Fruit fly (Drosophila melanogaster): Measurements from ENCODE around the gene hmw.
A peak's percentile ranks its signal among the peaks of the same experiment; 100 is the strongest.

The hmw gene

dm6 chr3R:18398460-18398901, 36.7 kb downstream of the hmw start:
- TF ChIP-seq Hr78 (GFP tag; optimal IDR thresholded peaks at IDR 0.05) (no peak), pan (optimal IDR thresholded peaks at IDR 0.05) (no peak), HLH106 (tag; optimal IDR thresholded peaks at IDR 0.05) (no peak), foxo (GFP tag; optimal IDR thresholded peaks at IDR 0.05) (no peak), Hnf4 (GFP tag; optimal IDR thresholded peaks at IDR 0.05) (peak; percentile 53), Hr83 (GFP tag; optimal IDR thresholded peaks at IDR 0.05; ENCODE audit: poor library complexity, severe bottlenecking) (peak; percentile 76), Myc (optimal IDR thresholded peaks at IDR 0.05) (peak; percentile 17), dl (GFP tag; optimal IDR thresholded peaks at IDR 0.05; ENCODE audit: insufficient read depth in 1 of 2, partially characterized antibody in 2 of 2) (peak; percentile 11 to 51), usp (GFP tag; optimal IDR thresholded peaks at IDR 0.05) (no peak), CG9705 (GFP tag; optimal IDR thresholded peaks at IDR 0.05) (no peak), Dfd (GFP tag; optimal IDR thresholded peaks at IDR 0.05) (no peak), brk (GFP tag; optimal IDR thresholded peaks at IDR 0.05) (no peak), Vsx2 (GFP tag; optimal IDR thresholded peaks at IDR 0.05; ENCODE audit: partially characterized antibody) (peak; percentile 83), jim (GFP tag; optimal IDR thresholded peaks at IDR 0.05) (no peak), Dif (GFP tag; optimal IDR thresholded peaks at IDR 0.05; ENCODE audit: partially characterized antibody) (peak; percentile 79)

dm6 chr3R:18398954-18399697, 37.3 kb downstream of the hmw start, which contains the start of gene Vha100-2:
Gene Vha100-2 (minus strand): TSS chr3R:18399169.
- TF ChIP-seq CG9705 (GFP tag; optimal IDR thresholded peaks at IDR 0.05): no peak
- peak; percentile 28 for TF ChIP-seq Jra (GFP tag; optimal IDR thresholded peaks at IDR 0.05)
- no peak for TF ChIP-seq GATAd (GFP tag; optimal IDR thresholded peaks at IDR 0.05)
- peak; percentile 55 for TF ChIP-seq woc (GFP tag; optimal IDR thresholded peaks at IDR 0.05)
- peak in 1 of 2 experiments; percentile 71 for TF ChIP-seq dl (GFP tag; optimal IDR thresholded peaks at IDR 0.05; ENCODE audit: insufficient read depth in 1 of 2, partially characterized antibody in 2 of 2)
- no peak for TF ChIP-seq pan (optimal IDR thresholded peaks at IDR 0.05)
- TF ChIP-seq Vsx2 (GFP tag; optimal IDR thresholded peaks at IDR 0.05; ENCODE audit: partially characterized antibody): peak; percentile 90
- peak; percentile 84 for TF ChIP-seq Hr83 (GFP tag; optimal IDR thresholded peaks at IDR 0.05; ENCODE audit: poor library complexity, severe bottlenecking)
- peak; percentile 77 for TF ChIP-seq Dif (GFP tag; optimal IDR thresholded peaks at IDR 0.05; ENCODE audit: partially characterized antibody)
- TF ChIP-seq Myc (optimal IDR thresholded peaks at IDR 0.05): peak; percentile 35
- TF ChIP-seq foxo (GFP tag; optimal IDR thresholded peaks at IDR 0.05): peak in 1 of 2 experiments; percentile 27
- no peak for TF ChIP-seq Rel (GFP tag; optimal IDR thresholded peaks at IDR 0.05)
- TF ChIP-seq Rel (tag; optimal IDR thresholded peaks at IDR 0.05): peak; percentile 28
- TF ChIP-seq brk (GFP tag; optimal IDR thresholded peaks at IDR 0.05): peak; percentile 63
- TF ChIP-seq fru (GFP tag; optimal IDR thresholded peaks at IDR 0.05): no peak
- peak; percentile 35 for TF ChIP-seq sv (GFP tag; optimal IDR thresholded peaks at IDR 0.05)
- peak; percentile 23 for TF ChIP-seq Sp1 (GFP tag; optimal IDR thresholded peaks at IDR 0.05)
- peak; percentile 54 for TF ChIP-seq Hnf4 (GFP tag; optimal IDR thresholded peaks at IDR 0.05)

dm6 chr3R:18399698-18400020, 37.9 kb downstream of the hmw start:
- no peak for TF ChIP-seq CG9705 (GFP tag; optimal IDR thresholded peaks at IDR 0.05)
- TF ChIP-seq jim (GFP tag; optimal IDR thresholded peaks at IDR 0.05): no peak
- no peak for TF ChIP-seq Vsx2 (GFP tag; optimal IDR thresholded peaks at IDR 0.05; ENCODE audit: partially characterized antibody)
- no peak for TF ChIP-seq usp (GFP tag; optimal IDR thresholded peaks at IDR 0.05)
- TF ChIP-seq dmrt93B (GFP tag; optimal IDR thresholded peaks at IDR 0.05): no peak
- no peak for TF ChIP-seq Rel (GFP tag; optimal IDR thresholded peaks at IDR 0.05)
- TF ChIP-seq Rel (tag; optimal IDR thresholded peaks at IDR 0.05): peak; percentile 1

- peak; percentile 94 for TF ChIP-seq Jra (GFP tag; optimal IDR thresholded peaks at IDR 0.05)
- TF ChIP-seq dl (GFP tag; optimal IDR thresholded peaks at IDR 0.05; ENCODE audit: insufficient read depth in 1 of 2, partially characterized antibody in 2 of 2): no peak
- TF ChIP-seq psq (GFP tag; optimal IDR thresholded peaks at IDR 0.05): peak; percentile 94
- peak; percentile 95 for TF ChIP-seq rgr (GFP tag; optimal IDR thresholded peaks at IDR 0.05)
- TF ChIP-seq usp (GFP tag; optimal IDR thresholded peaks at IDR 0.05): no peak
- TF ChIP-seq CG9705 (GFP tag; optimal IDR thresholded peaks at IDR 0.05): peak; percentile 88
- peak; percentile 98 for TF ChIP-seq Sp1 (GFP tag; optimal IDR thresholded peaks at IDR 0.05)
- no peak for TF ChIP-seq Abd-B (GFP tag; optimal IDR thresholded peaks at IDR 0.05)
- no peak for TF ChIP-seq Mio (GFP tag; optimal IDR thresholded peaks at IDR 0.05)
- TF ChIP-seq h (GFP tag; optimal IDR thresholded peaks at IDR 0.05): peak; percentile 92
- TF ChIP-seq Rel (GFP tag; optimal IDR thresholded peaks at IDR 0.05): peak; percentile 54
- peak; percentile 91 for TF ChIP-seq Rel (tag; optimal IDR thresholded peaks at IDR 0.05)
- no peak for TF ChIP-seq Myc (optimal IDR thresholded peaks at IDR 0.05)
- TF ChIP-seq tai (GFP tag; optimal IDR thresholded peaks at IDR 0.05): no peak
- TF ChIP-seq brk (GFP tag; optimal IDR thresholded peaks at IDR 0.05): peak; percentile 96
- no peak for TF ChIP-seq lola (GFP tag; optimal IDR thresholded peaks at IDR 0.05)
- peak; percentile 89 for TF ChIP-seq dsf (GFP tag; optimal IDR thresholded peaks at IDR 0.05; ENCODE audit: borderline replicate concordance)
- peak; percentile 91 for TF ChIP-seq fru (GFP tag; optimal IDR thresholded peaks at IDR 0.05)
- peak; percentile 78 for TF ChIP-seq CG32264 (GFP tag; optimal IDR thresholded peaks at IDR 0.05)
- peak; percentile 79 for TF ChIP-seq sage (GFP tag; optimal IDR thresholded peaks at IDR 0.05)
- TF ChIP-seq N (GFP tag; optimal IDR thresholded peaks at IDR 0.05): no peak
- peak; percentile 98 for TF ChIP-seq HLH106 (tag; optimal IDR thresholded peaks at IDR 0.05)
- peak; percentile 88 for TF ChIP-seq Dfd (GFP tag; optimal IDR thresholded peaks at IDR 0.05)
- TF ChIP-seq foxo (GFP tag; optimal IDR thresholded peaks at IDR 0.05): peak in 1 of 2 experiments; percentile 98
- TF ChIP-seq sv (GFP tag; optimal IDR thresholded peaks at IDR 0.05): peak; percentile 92
- peak; percentile 93 for TF ChIP-seq Hr83 (GFP tag; optimal IDR thresholded peaks at IDR 0.05; ENCODE audit: poor library complexity, severe bottlenecking)
- TF ChIP-seq CrebA (GFP tag; optimal IDR thresholded peaks at IDR 0.05; ENCODE audit: borderline replicate concordance): no peak
- TF ChIP-seq Dif (GFP tag; optimal IDR thresholded peaks at IDR 0.05; ENCODE audit: partially characterized antibody): no peak
Observed at dm6 chr3R:18402549-18403429, 41.0 kb downstream of the hmw start, which contains the start of the genes Wdr37 and koko. Gene Wdr37 (minus strand): TSS chr3R:18402716. Gene koko (plus strand): TSS chr3R:18403026.

Measured in whole organism, wandering third instar larva.